Worm (Caenorhabditis elegans) whole organism, L4 larva: ENCODE measurements around the gene rnr-1.

ENCODE experiments used
- D1046.2 ChIP-seq: fragments of 200-800 bp; sonication (Bioruptor generic); IDR thresholded peaks from 2 replicates; pipeline ENCODE4 v1.3.6; 2022; ENCODE audit warnings: missing genetic modification characterization, missing compliant biosample characterization
- F26F4.8 ChIP-seq: fragments of 200-800 bp; sonication (Bioruptor generic); conservative IDR thresholded peaks from 2 replicates; pipeline ENCODE4 v1.3.6; 2022; ENCODE audit warnings: missing genetic modification characterization, missing compliant biosample characterization
- F44E2.7 ChIP-seq: fragments of 200-800 bp; sonication (Bioruptor generic); IDR thresholded peaks from 2 replicates; pipeline ENCODE4 v2.1.2; 2022; ENCODE audit warnings: missing genetic modification characterization, missing compliant biosample characterization
- F49E8.2 ChIP-seq: sonication (generic microtip); optimal IDR thresholded peaks from 2 replicates; lab custom pipeline; 2016; ENCODE audit warnings: missing compliant biosample characterization, mild to moderate bottlenecking, missing genetic modification characterization, borderline replicate concordance
- Y48G9A.11 ChIP-seq: fragments of 200-800 bp; sonication (Bioruptor generic); IDR thresholded peaks from 2 replicates; pipeline ENCODE4 v1.3.6; 2022; ENCODE audit warnings: missing genetic modification reagents, missing genetic modification characterization, missing compliant biosample characterization
- Y5F2A.4 ChIP-seq: fragments of 200-800 bp; sonication (Bioruptor generic); optimal IDR thresholded peaks from 2 replicates; lab custom pipeline; 2018; ENCODE audit warnings: mild to moderate bottlenecking, missing genetic modification characterization, missing compliant biosample characterization
- ama-1 ChIP-seq: fragments of 150-350 bp; optimal IDR thresholded peaks from 2 replicates; lab custom pipeline; 2014; ENCODE audit warnings: inconsistent platforms, mixed read lengths
- attf-4 ChIP-seq: sonication (generic microtip); optimal IDR thresholded peaks from 3 replicates; lab custom pipeline; 2017; ENCODE audit warnings: missing biosample characterization, missing genetic modification characterization
- ceh-28 ChIP-seq: fragments of 150-350 bp; optimal IDR thresholded peaks from 2 replicates; lab custom pipeline; 2014; ENCODE audit warnings: missing biosample characterization, missing genetic modification reagents, missing genetic modification characterization
- dmd-8 ChIP-seq: fragments of 200-800 bp; sonication (Bioruptor generic); IDR thresholded peaks from 2 replicates; pipeline ENCODE4 v1.3.6; 2022; ENCODE audit warnings: missing genetic modification characterization, missing compliant biosample characterization
- duxl-1 ChIP-seq: sonication (generic microtip); optimal IDR thresholded peaks from 2 replicates; lab custom pipeline; 2016; ENCODE audit warnings: mild to moderate bottlenecking, missing genetic modification characterization, moderate library complexity, missing compliant biosample characterization; ENCODE audit not compliant: poor library complexity
- egl-27 ChIP-seq: sonication (generic microtip); optimal IDR thresholded peaks from 3 replicates; lab custom pipeline; 2017; ENCODE audit warnings: missing biosample characterization, missing genetic modification reagents, missing genetic modification characterization
- fkh-10 ChIP-seq: fragments of 150-350 bp; optimal IDR thresholded peaks from 2 replicates; lab custom pipeline; 2014; ENCODE audit warnings: missing biosample characterization, missing genetic modification reagents, missing genetic modification characterization
- gei-8 ChIP-seq: fragments of 200-800 bp; sonication (Bioruptor generic); optimal IDR thresholded peaks from 2 replicates; lab custom pipeline; 2018; ENCODE audit warnings: mild to moderate bottlenecking, missing genetic modification characterization, missing compliant biosample characterization
- hif-1 ChIP-seq, 2 experiments: sonication (generic microtip); optimal IDR thresholded peaks; 2 replicates each; lab custom pipeline; 2016 to 2017; ENCODE audit warnings: missing compliant biosample characterization in 2 of 2, missing genetic modification characterization in 2 of 2, missing genetic modification reagents in 2 of 2, missing genotype in 2 of 2, mild to moderate bottlenecking in 1 of 2
- lin-1 ChIP-seq: fragments of 200-800 bp; sonication (Bioruptor generic); IDR thresholded peaks from 2 replicates; pipeline ENCODE4 v1.3.6; 2022; ENCODE audit warnings: missing genetic modification reagents, missing genetic modification characterization, missing compliant biosample characterization
- lin-29 ChIP-seq: fragments of 200-800 bp; sonication (Bioruptor generic); IDR thresholded peaks from 2 replicates; pipeline ENCODE4 v1.3.6; 2022; ENCODE audit warnings: missing genetic modification reagents, missing genetic modification characterization, missing compliant biosample characterization
- lin-38 ChIP-seq: fragments of 200-800 bp; sonication (Bioruptor generic); IDR thresholded peaks from 2 replicates; pipeline ENCODE4 v1.3.6; 2022; ENCODE audit warnings: missing genetic modification reagents, missing genetic modification characterization, missing compliant biosample characterization
- lsy-2 ChIP-seq, 2 experiments: fragments of 150-350 bp in 1 of 2; sonication (generic microtip) in 1 of 2; optimal IDR thresholded peaks; 2 replicates each; lab custom pipeline; 2014 to 2017; ENCODE audit warnings: missing biosample characterization in 2 of 2, missing genetic modification characterization in 2 of 2
- mep-1 ChIP-seq: fragments of 150-350 bp; sonication (generic microtip); optimal IDR thresholded peaks from 3 replicates; lab custom pipeline; 2014; ENCODE audit warnings: missing biosample characterization, missing genetic modification characterization
- mxl-2 ChIP-seq: fragments of 200-800 bp; sonication (Bioruptor generic); conservative IDR thresholded peaks from 2 replicates; pipeline ENCODE4 v1.3.6; 2022; ENCODE audit warnings: missing genetic modification reagents, missing genetic modification characterization, missing compliant biosample characterization
- nhr-10 ChIP-seq: fragments of 150-350 bp; optimal IDR thresholded peaks from 2 replicates; lab custom pipeline; 2014; ENCODE audit warnings: missing biosample characterization, missing genetic modification characterization
- nhr-102 ChIP-seq: sonication (generic microtip); optimal IDR thresholded peaks from 2 replicates; lab custom pipeline; 2016; ENCODE audit warnings: mild to moderate bottlenecking, missing genetic modification characterization, moderate library complexity, missing compliant biosample characterization
- nhr-25 ChIP-seq: sonication (generic microtip); optimal IDR thresholded peaks from 2 replicates; lab custom pipeline; 2017; ENCODE audit warnings: missing genetic modification characterization, mild to moderate bottlenecking, missing compliant biosample characterization, antibody characterized with exemption, moderate library complexity, borderline replicate concordance; ENCODE audit not compliant: insufficient read depth
- nhr-48 ChIP-seq: sonication (generic microtip); optimal IDR thresholded peaks from 2 replicates; lab custom pipeline; 2016; ENCODE audit warnings: mild to moderate bottlenecking, missing genetic modification characterization, missing compliant biosample characterization
- pha-4 ChIP-seq, 2 experiments: fragments of 150-350 bp in 1 of 2; fragments of 200-800 bp in 1 of 2; sonication (Bioruptor generic) in 1 of 2; IDR thresholded peaks in 1 of 2; optimal IDR thresholded peaks in 1 of 2; 2 replicates each; pipeline versions ENCODE4 v1.3.6 to Lab custom; 2014 to 2022; ENCODE audit warnings: missing genetic modification characterization in 2 of 2, missing genetic modification reagents in 2 of 2, missing biosample characterization in 1 of 2, missing compliant biosample characterization in 1 of 2
- rbr-2 ChIP-seq: sonication (generic microtip); optimal IDR thresholded peaks from 2 replicates; lab custom pipeline; 2016; ENCODE audit warnings: missing genotype, missing genetic modification characterization, missing compliant biosample characterization
- sdz-12 ChIP-seq: fragments of 200-800 bp; sonication (Bioruptor generic); optimal IDR thresholded peaks from 2 replicates; lab custom pipeline; 2018; ENCODE audit warnings: mild to moderate bottlenecking, missing genetic modification characterization, missing compliant biosample characterization
- snpc-1.2 ChIP-seq: fragments of 200-800 bp; sonication (Bioruptor generic); IDR thresholded peaks from 2 replicates; pipeline ENCODE4 v1.3.6; 2022; ENCODE audit warnings: missing genetic modification reagents, missing genetic modification characterization, missing compliant biosample characterization
- spr-3 ChIP-seq: fragments of 200-800 bp; sonication (Bioruptor generic); optimal IDR thresholded peaks from 2 replicates; lab custom pipeline; 2018; ENCODE audit warnings: mild to moderate bottlenecking, missing genetic modification characterization, missing compliant biosample characterization
- tag-97 ChIP-seq: fragments of 200-800 bp; sonication (Bioruptor generic); IDR thresholded peaks from 2 replicates; pipeline ENCODE4 v1.3.6; 2022; ENCODE audit warnings: missing genetic modification characterization, missing compliant biosample characterization
- unc-62 ChIP-seq, 3 experiments: fragments of 150-350 bp in 1 of 3; sonication (generic microtip); optimal IDR thresholded peaks in 2 of 3; peaks in 1 of 3; 1 replicate in 1 of 3; 2 replicates in 2 of 3; lab custom pipeline; 2014 to 2017; ENCODE audit warnings: missing biosample characterization in 3 of 3, missing genetic modification characterization in 3 of 3, missing genetic modification reagents in 3 of 3, missing genotype in 1 of 3
- vab-7 ChIP-seq: fragments of 200-800 bp; sonication (Bioruptor generic); IDR thresholded peaks from 2 replicates; pipeline ENCODE4 v1.3.6; 2022; ENCODE audit warnings: missing genetic modification reagents, missing genetic modification characterization, missing compliant biosample characterization
- zag-1 ChIP-seq: fragments of 150-350 bp; optimal IDR thresholded peaks from 2 replicates; lab custom pipeline; 2014; ENCODE audit warnings: missing biosample characterization, missing genetic modification characterization
- zfp-2 ChIP-seq: sonication (generic microtip); optimal IDR thresholded peaks from 2 replicates; lab custom pipeline; 2016; ENCODE audit warnings: mild to moderate bottlenecking, missing genetic modification characterization, missing compliant biosample characterization
- zip-2 ChIP-seq: fragments of 150-350 bp; optimal IDR thresholded peaks from 2 replicates; lab custom pipeline; 2014; ENCODE audit warnings: missing biosample characterization, missing genetic modification characterization
- ztf-11 ChIP-seq: fragments of 150-350 bp; optimal IDR thresholded peaks from 2 replicates; lab custom pipeline; 2014; ENCODE audit warnings: missing biosample characterization, missing genetic modification characterization
- ztf-7 ChIP-seq: fragments of 150-350 bp; optimal IDR thresholded peaks from 2 replicates; lab custom pipeline; 2014; ENCODE audit warnings: missing biosample characterization, missing genetic modification characterization

rnr-1 gene

DNA sequence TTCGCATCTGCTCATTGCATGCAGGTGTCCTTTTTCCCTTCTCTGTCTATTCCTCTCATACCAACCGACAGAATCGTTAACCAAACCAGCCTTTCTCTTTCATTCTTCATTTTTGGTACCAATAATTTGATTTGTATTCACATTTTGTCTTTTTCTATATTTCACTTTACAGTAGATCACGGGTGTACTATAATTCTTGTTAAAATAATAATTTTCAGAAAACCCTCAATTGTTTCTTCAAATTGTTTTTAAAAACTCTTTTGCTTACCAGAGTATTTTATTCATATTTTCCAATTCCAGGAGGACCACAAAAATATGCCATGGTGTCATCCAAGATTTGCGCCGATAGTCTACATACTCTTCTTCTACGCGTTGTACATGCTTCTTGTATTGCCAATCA is 22.1 kb upstream of the rnr-1 start, which contains the start of gene T02C1.2:
TSS of gene T02C1.2 (plus strand) at position 301 of the 400 bp plus-strand sequence.
- TF ChIP-seq dmd-8 = no peak
- TF ChIP-seq Y5F2A.4 (GFP tag; lab: Kevin White, UChicago) = no peak
- no peak for TF ChIP-seq F49E8.2 (tag; lab: Kevin White, UChicago)
- TF ChIP-seq hif-1 (tag; optimal IDR thresholded peaks at IDR 0.05; lab: Kevin White, UChicago) = no peak
- TF ChIP-seq spr-3 (GFP tag; lab: Kevin White, UChicago) = no peak
- no peak for TF ChIP-seq lsy-2 (tag; optimal IDR thresholded peaks at IDR 0.05; lab: Kevin White, UChicago)
- no peak for TF ChIP-seq F44E2.7
- no peak for TF ChIP-seq D1046.2 (GFP tag; lab: Robert Waterston, UW)
- no peak for TF ChIP-seq lin-38 (GFP tag; lab: Robert Waterston, UW)
- TF ChIP-seq ama-1 = no peak
- TF ChIP-seq zfp-2 (tag; lab: Kevin White, UChicago) = no peak
- TF ChIP-seq tag-97 (GFP tag; lab: Robert Waterston, UW) = no peak
- no peak for TF ChIP-seq vab-7 (GFP tag; lab: Robert Waterston, UW)
- TF ChIP-seq Y48G9A.11 = no peak
- no peak for TF ChIP-seq attf-4 (tag; lab: Kevin White, UChicago)

ce11 chrIII:9247221-9247620 is 18.6 kb upstream of the rnr-1 start, which contains the start of gene T02C1.1:
T02C1.1 (plus strand) TSS chrIII:9247525.
- no peak for TF ChIP-seq gei-8 (GFP tag; lab: Kevin White, UChicago)
- no peak for TF ChIP-seq ztf-7 (tag; lab: Kevin White, UChicago)
- TF ChIP-seq zag-1 (tag; lab: Kevin White, UChicago) = no peak
- TF ChIP-seq nhr-102 = no peak
- no peak for TF ChIP-seq mxl-2 (GFP tag; lab: Robert Waterston, UW)
- TF ChIP-seq fkh-10 (GFP tag; lab: Kevin White, UChicago) = no peak
- TF ChIP-seq nhr-25 (tag; lab: Kevin White, UChicago) = no peak
- TF ChIP-seq F26F4.8 (GFP tag; lab: Robert Waterston, UW) = no peak
- no peak for TF ChIP-seq nhr-48 (tag; lab: Kevin White, UChicago)
- no peak for TF ChIP-seq nhr-10

- TF ChIP-seq zip-2 (tag; lab: Kevin White, UChicago) (no peak), attf-4 (tag; lab: Kevin White, UChicago) (no peak), duxl-1 (tag; lab: Kevin White, UChicago) (no peak), unc-62 (GFP tag; optimal IDR thresholded peaks at IDR 0.05 in 1 of 2; lab: Kevin White, UChicago) (no peak), unc-62 (tag; optimal IDR thresholded peaks at IDR 0.05; lab: Kevin White, UChicago) (no peak), snpc-1.2 (GFP tag; lab: Robert Waterston, UW) (no peak), F26F4.8 (GFP tag; lab: Robert Waterston, UW) (no peak), sdz-12 (GFP tag; lab: Kevin White, UChicago) (no peak), rbr-2 (tag; lab: Kevin White, UChicago) (no peak), mep-1 (tag; lab: Kevin White, UChicago) (no peak), pha-4 (GFP tag; IDR thresholded peaks at IDR 0.05; lab: Robert Waterston, UW) (no peak), pha-4 (tag; optimal IDR thresholded peaks at IDR 0.05; lab: Kevin White, UChicago) (no peak), ztf-11 (tag; lab: Kevin White, UChicago) (no peak), lin-1 (GFP tag; lab: Robert Waterston, UW) (no peak), ztf-7 (tag; lab: Kevin White, UChicago) (no peak), lin-29 (GFP tag; lab: Robert Waterston, UW) (no peak), egl-27 (tag; lab: Kevin White, UChicago) (no peak), ceh-28 (tag; lab: Kevin White, UChicago) (no peak)
These were observed 14.1 kb upstream of the rnr-1 start, which contains the start of gene dat-1 for ce11 chrIII:9242675-9243074. dat-1 (plus strand) TSS chrIII:9242975.
